Fruit fly (Drosophila melanogaster) whole organism, adult: ENCODE data around the gene CG46314.

Experiments
- CG11617 ChIP-seq: fragments of 200-800 bp; sonication (Bioruptor generic); optimal IDR thresholded peaks from 2 replicates; lab custom pipeline; 2017; ENCODE audit warnings: mild to moderate bottlenecking, missing biosample characterization, missing genetic modification reagents, missing genetic modification characterization
- CG12768 ChIP-seq: fragments of 200-800 bp; sonication (Bioruptor generic); optimal IDR thresholded peaks from 2 replicates; lab custom pipeline; 2017; ENCODE audit warnings: missing biosample characterization, missing genetic modification characterization, mild to moderate bottlenecking, moderate library complexity, missing genetic modification reagents
- CG14711 ChIP-seq: fragments of 200-800 bp; sonication (Bioruptor generic); optimal IDR thresholded peaks from 2 replicates; lab custom pipeline; 2018; ENCODE audit warnings: missing biosample characterization, mild to moderate bottlenecking, missing genetic modification characterization, moderate library complexity
- CG1620 ChIP-seq: fragments of 200-800 bp; sonication (Bioruptor generic); optimal IDR thresholded peaks from 2 replicates; lab custom pipeline; 2016; ENCODE audit warnings: missing biosample characterization, missing genetic modification characterization
- CG33017 ChIP-seq: fragments of 200-800 bp; sonication (Bioruptor generic); optimal IDR thresholded peaks from 2 replicates; lab custom pipeline; 2018; ENCODE audit warnings: missing biosample characterization, mild to moderate bottlenecking, missing genetic modification characterization, moderate library complexity
- CG5204 ChIP-seq: fragments of 200-800 bp; sonication (Bioruptor generic); optimal IDR thresholded peaks from 2 replicates; lab custom pipeline; 2016; ENCODE audit warnings: missing biosample characterization, missing genetic modification characterization
- CG7045 ChIP-seq: fragments of 200-800 bp; sonication (Bioruptor generic); optimal IDR thresholded peaks from 2 replicates; lab custom pipeline; 2017; ENCODE audit warnings: missing biosample characterization, mild to moderate bottlenecking, missing genetic modification characterization
- CG7101 ChIP-seq: fragments of 200-800 bp; sonication (Bioruptor generic); optimal IDR thresholded peaks from 2 replicates; lab custom pipeline; 2018; ENCODE audit warnings: missing biosample characterization, mild to moderate bottlenecking, missing genetic modification characterization, moderate library complexity
- Clk ChIP-seq: fragments of 200-800 bp; sonication (Bioruptor generic); optimal IDR thresholded peaks from 2 replicates; lab custom pipeline; 2017; ENCODE audit warnings: missing biosample characterization, missing genetic modification characterization
- Crg-1 ChIP-seq: fragments of 200-800 bp; sonication (Bioruptor generic); optimal IDR thresholded peaks from 2 replicates; lab custom pipeline; 2016; ENCODE audit warnings: missing biosample characterization, missing genetic modification characterization
- Hr96 ChIP-seq: fragments of 200-800 bp; sonication (Bioruptor generic); optimal IDR thresholded peaks from 2 replicates; lab custom pipeline; 2016; ENCODE audit warnings: missing biosample characterization, missing genetic modification characterization
- Mnt ChIP-seq: fragments of 200-800 bp; sonication (Bioruptor generic); optimal IDR thresholded peaks from 2 replicates; lab custom pipeline; 2016; ENCODE audit warnings: missing biosample characterization, mild to moderate bottlenecking, missing genetic modification characterization
- bab1 ChIP-seq: fragments of 200-800 bp; sonication (Bioruptor generic); optimal IDR thresholded peaks from 3 replicates; lab custom pipeline; 2019; ENCODE audit warnings: missing biosample characterization, mild to moderate bottlenecking, missing genetic modification characterization, moderate library complexity
- cic ChIP-seq: fragments of 200-800 bp; sonication (Bioruptor generic); optimal IDR thresholded peaks from 2 replicates; lab custom pipeline; 2017; ENCODE audit warnings: missing biosample characterization, mild to moderate bottlenecking, missing genetic modification characterization, moderate library complexity
- cnc ChIP-seq, 2 experiments: fragments of >200 bp; optimal IDR thresholded peaks; 2 replicates each; lab custom pipeline; 2017
- kay ChIP-seq: fragments of 200-800 bp; sonication (Bioruptor generic); peaks from one replicate; lab custom pipeline; 2016; ENCODE audit warnings: missing biosample characterization, missing genetic modification characterization, borderline replicate concordance
- ovo ChIP-seq: fragments of 200-800 bp; sonication (Bioruptor generic); optimal IDR thresholded peaks from 2 replicates; lab custom pipeline; 2016; ENCODE audit warnings: missing biosample characterization, missing genetic modification characterization
- pad ChIP-seq: fragments of 200-800 bp; sonication (Bioruptor generic); optimal IDR thresholded peaks from 3 replicates; lab custom pipeline; 2017; ENCODE audit warnings: missing biosample characterization, missing genetic modification characterization, mild to moderate bottlenecking, moderate library complexity, missing genetic modification reagents
- tj ChIP-seq: fragments of 200-800 bp; sonication (Bioruptor generic); optimal IDR thresholded peaks from 3 replicates; lab custom pipeline; 2017; ENCODE audit warnings: missing biosample characterization, mild to moderate bottlenecking, missing genetic modification characterization, moderate library complexity
- toe ChIP-seq: fragments of 200-800 bp; sonication (Bioruptor generic); optimal IDR thresholded peaks from 2 replicates; lab custom pipeline; 2016; ENCODE audit warnings: missing biosample characterization, missing genetic modification characterization

CG46314 gene

dm6 chr2L:21304533-21304850 is 9.7 kb upstream of the CG46314 start:
- TF ChIP-seq CG7101 (tag; lab: Kevin White, UChicago) = no peak
- no peak for TF ChIP-seq CG33017 (tag; lab: Kevin White, UChicago)
- TF ChIP-seq CG12768 (GFP tag; lab: Kevin White, UChicago) = no peak
- no peak for TF ChIP-seq toe (GFP tag; lab: Kevin White, UChicago)
- no peak for TF ChIP-seq CG14711
- TF ChIP-seq CG1620 (GFP tag; lab: Kevin White, UChicago) = no peak
- no peak for TF ChIP-seq Clk
- no peak for TF ChIP-seq kay (GFP tag; lab: Kevin White, UChicago)
- no peak for TF ChIP-seq tj (GFP tag; lab: Kevin White, UChicago)
- TF ChIP-seq ovo (GFP tag; lab: Kevin White, UChicago) = no peak
- TF ChIP-seq pad (GFP tag; lab: Kevin White, UChicago) = no peak
- TF ChIP-seq Mnt (GFP tag; lab: Kevin White, UChicago) = no peak
- TF ChIP-seq CG7045 (GFP tag; lab: Kevin White, UChicago) = no peak
- TF ChIP-seq CG11617 = no peak
- TF ChIP-seq bab1 (GFP tag; lab: Kevin White, UChicago) = no peak

- peak; percentile 43 for TF ChIP-seq Mnt (GFP tag; lab: Kevin White, UChicago)
- TF ChIP-seq cnc (optimal IDR thresholded peaks at IDR 0.05; lab: Kevin White, UChicago) = no peak
- TF ChIP-seq CG14711 = peak; percentile 56
- TF ChIP-seq kay (GFP tag; lab: Kevin White, UChicago) = no peak
- peak; percentile 10 for TF ChIP-seq CG1620 (GFP tag; lab: Kevin White, UChicago)
- TF ChIP-seq bab1 (GFP tag; lab: Kevin White, UChicago) = peak; percentile 6
- TF ChIP-seq tj (GFP tag; lab: Kevin White, UChicago) = peak; percentile 100
Measured at dm6 chr2L:21307795-21308426, 6.2 kb upstream of the CG46314 start.

- TF ChIP-seq CG7045 (GFP tag; lab: Kevin White, UChicago) = no peak
- peak; percentile 20 for TF ChIP-seq bab1 (GFP tag; lab: Kevin White, UChicago)
- peak; percentile 94 for TF ChIP-seq cic (GFP tag; lab: Kevin White, UChicago)
- peak; percentile 56 for TF ChIP-seq CG33017 (tag; lab: Kevin White, UChicago)
- peak; percentile 39 for TF ChIP-seq Crg-1 (GFP tag; lab: Kevin White, UChicago)
- TF ChIP-seq toe (GFP tag; lab: Kevin White, UChicago) = no peak
- no peak for TF ChIP-seq ovo (GFP tag; lab: Kevin White, UChicago)
- TF ChIP-seq CG11617 = peak; percentile 6
- TF ChIP-seq kay (GFP tag; lab: Kevin White, UChicago) = peak; percentile 73
- peak; percentile 92 for TF ChIP-seq pad (GFP tag; lab: Kevin White, UChicago)
- peak; percentile 95 for TF ChIP-seq Mnt (GFP tag; lab: Kevin White, UChicago)
Measured at dm6 chr2L:21309058-21309753, 5.0 kb upstream of the CG46314 start.

dm6 chr2L:21309754-21310426 is 4.3 kb upstream of the CG46314 start, which contains the start of gene Mondo:
Gene Mondo (minus strand): TSS chr2L:21310050.
- TF ChIP-seq Hr96 (GFP tag; lab: Kevin White, UChicago) (peak; percentile 48), CG7101 (tag; lab: Kevin White, UChicago) (no peak), pad (GFP tag; lab: Kevin White, UChicago) (no peak), CG12768 (GFP tag; lab: Kevin White, UChicago) (no peak), cic (GFP tag; lab: Kevin White, UChicago) (no peak), kay (GFP tag; lab: Kevin White, UChicago) (no peak), tj (GFP tag; lab: Kevin White, UChicago) (peak; percentile 62), Mnt (GFP tag; lab: Kevin White, UChicago) (no peak), ovo (GFP tag; lab: Kevin White, UChicago) (no peak), CG5204 (GFP tag; lab: Kevin White, UChicago) (peak; percentile 41), Clk (no peak), cnc (optimal IDR thresholded peaks at IDR 0.05; lab: Kevin White, UChicago) (no peak), toe (GFP tag; lab: Kevin White, UChicago) (no peak), CG33017 (tag; lab: Kevin White, UChicago) (no peak), bab1 (GFP tag; lab: Kevin White, UChicago) (no peak), CG11617 (no peak), CG7045 (GFP tag; lab: Kevin White, UChicago) (no peak), CG1620 (GFP tag; lab: Kevin White, UChicago) (no peak), CG14711 (peak; percentile 96), Crg-1 (GFP tag; lab: Kevin White, UChicago) (no peak)

- peak; percentile 84 for TF ChIP-seq cic (GFP tag; lab: Kevin White, UChicago)
- TF ChIP-seq Hr96 (GFP tag; lab: Kevin White, UChicago) = peak; percentile 33
- TF ChIP-seq Mnt (GFP tag; lab: Kevin White, UChicago) = peak; percentile 95
- TF ChIP-seq pad (GFP tag; lab: Kevin White, UChicago) = no peak
- peak; percentile 67 for TF ChIP-seq tj (GFP tag; lab: Kevin White, UChicago)
- peak; percentile 18 for TF ChIP-seq Crg-1 (GFP tag; lab: Kevin White, UChicago)
- peak; percentile 19 for TF ChIP-seq CG11617
- TF ChIP-seq bab1 (GFP tag; lab: Kevin White, UChicago) = peak; percentile 17
- peak; percentile 50 for TF ChIP-seq CG33017 (tag; lab: Kevin White, UChicago)
- peak; percentile 7 for TF ChIP-seq CG1620 (GFP tag; lab: Kevin White, UChicago)
- no peak for TF ChIP-seq CG12768 (GFP tag; lab: Kevin White, UChicago)
- no peak for TF ChIP-seq ovo (GFP tag; lab: Kevin White, UChicago)
- TF ChIP-seq toe (GFP tag; lab: Kevin White, UChicago) = peak; percentile 72
- TF ChIP-seq CG7045 (GFP tag; lab: Kevin White, UChicago) = no peak
- TF ChIP-seq kay (GFP tag; lab: Kevin White, UChicago) = no peak
- TF ChIP-seq CG14711 = peak; percentile 51
- TF ChIP-seq cnc (optimal IDR thresholded peaks at IDR 0.05; lab: Kevin White, UChicago) = no peak
- TF ChIP-seq CG7101 (tag; lab: Kevin White, UChicago) = peak; percentile 5
- TF ChIP-seq CG5204 (GFP tag; lab: Kevin White, UChicago) = peak; percentile 54
- TF ChIP-seq Clk = no peak
Measured at dm6 chr2L:21310427-21311199, 3.5 kb upstream of the CG46314 start, which contains the start of gene crc. Gene crc (plus strand): TSS chr2L:21310866.
